Worm (Caenorhabditis elegans) whole organism, early embryonic: ENCODE measurements around the gene metl-18.
A peak's percentile ranks its signal among the peaks of the same experiment; 100 is the strongest.

Experiments
- B0310.2 ChIP-seq: sonication (generic microtip); optimal IDR thresholded peaks from 2 replicates; lab custom pipeline; 2016; ENCODE audit warnings: mild to moderate bottlenecking, missing genetic modification characterization, missing compliant biosample characterization
- F13C5.2 ChIP-seq: sonication (generic microtip); optimal IDR thresholded peaks from 2 replicates; lab custom pipeline; 2017; ENCODE audit warnings: mild to moderate bottlenecking, missing genetic modification characterization, inconsistent platforms, missing compliant biosample characterization
- aly-1 ChIP-seq: sonication (generic microtip); optimal IDR thresholded peaks from 2 replicates; lab custom pipeline; 2016; ENCODE audit warnings: missing genetic modification characterization, missing compliant biosample characterization
- ama-1 ChIP-seq: fragments of 150-350 bp; optimal IDR thresholded peaks from 2 replicates; lab custom pipeline; 2014
- ceh-13 ChIP-seq: fragments of 200-800 bp; sonication (Bioruptor generic); optimal IDR thresholded peaks from 2 replicates; lab custom pipeline; 2018; ENCODE audit warnings: mild to moderate bottlenecking, missing genetic modification characterization, missing compliant biosample characterization
- ceh-36 ChIP-seq: sonication (generic microtip); optimal IDR thresholded peaks from 2 replicates; lab custom pipeline; 2016; ENCODE audit warnings: missing genetic modification characterization, inconsistent platforms, missing compliant biosample characterization
- ets-7 ChIP-seq: sonication (generic microtip); optimal IDR thresholded peaks from 2 replicates; lab custom pipeline; 2016; ENCODE audit warnings: missing genotype, missing genetic modification characterization, missing compliant biosample characterization
- flt-1 ChIP-seq: fragments of 200-800 bp; sonication (Bioruptor generic); IDR thresholded peaks from 2 replicates; pipeline ENCODE4 v1.3.6; 2022; ENCODE audit warnings: missing genetic modification characterization, missing compliant biosample characterization
- hmbx-1 ChIP-seq: sonication (generic microtip); optimal IDR thresholded peaks from 2 replicates; lab custom pipeline; 2016; ENCODE audit warnings: mild to moderate bottlenecking, missing genetic modification characterization, missing compliant biosample characterization
- hmg-4 ChIP-seq: fragments of 200-800 bp; sonication (Bioruptor generic); optimal IDR thresholded peaks from 2 replicates; lab custom pipeline; 2018; ENCODE audit warnings: mild to moderate bottlenecking, missing genetic modification characterization, missing compliant biosample characterization
- hnd-1 ChIP-seq: sonication (generic microtip); optimal IDR thresholded peaks from 2 replicates; lab custom pipeline; 2016; ENCODE audit warnings: missing genetic modification characterization, missing compliant biosample characterization
- pes-1 ChIP-seq: fragments of 200-800 bp; sonication (Bioruptor generic); IDR thresholded peaks from 2 replicates; pipeline ENCODE4 v1.3.6; 2022; ENCODE audit warnings: missing genetic modification reagents, missing genetic modification characterization, missing compliant biosample characterization
- scrt-1 ChIP-seq: fragments of 200-800 bp; sonication (Bioruptor generic); IDR thresholded peaks from 2 replicates; pipeline ENCODE4 v1.3.6; 2022; ENCODE audit warnings: missing genetic modification characterization, missing compliant biosample characterization
- sea-1 ChIP-seq: fragments of 200-800 bp; sonication (Bioruptor generic); conservative IDR thresholded peaks from 2 replicates; pipeline ENCODE4 v1.3.6; 2022; ENCODE audit warnings: missing genetic modification characterization, missing compliant biosample characterization
- tbx-11 ChIP-seq: fragments of 200-800 bp; sonication (Bioruptor generic); IDR thresholded peaks from 2 replicates; pipeline ENCODE4 v1.3.6; 2022; ENCODE audit warnings: missing genetic modification characterization, missing compliant biosample characterization
- tbx-37 ChIP-seq: fragments of 200-800 bp; sonication (Bioruptor generic); conservative IDR thresholded peaks from 2 replicates; pipeline ENCODE4 v1.3.6; 2022; ENCODE audit warnings: missing genetic modification reagents, missing genetic modification characterization, missing compliant biosample characterization
- tra-4 ChIP-seq: sonication (generic microtip); optimal IDR thresholded peaks from 2 replicates; lab custom pipeline; 2017; ENCODE audit warnings: missing genetic modification characterization, missing compliant biosample characterization

metl-18 gene

ce11 chrIII:3425438-3425837, at the start of gene metl-18:
TSS of gene metl-18 (plus strand) at chrIII:3425738.
- TF ChIP-seq hnd-1 (tag; lab: Kevin White, UChicago) (no peak), ama-1 (lab: Kevin White, UChicago) (no peak)

- TF ChIP-seq hnd-1 (tag; lab: Kevin White, UChicago) (no peak), tra-4 (tag; lab: Kevin White, UChicago) (no peak), flt-1 (GFP tag; lab: Robert Waterston, UW) (no peak), ceh-13 (no peak), aly-1 (tag; lab: Kevin White, UChicago) (no peak), F13C5.2 (tag; lab: Kevin White, UChicago) (no peak), tbx-11 (GFP tag; lab: Robert Waterston, UW) (no peak), scrt-1 (no peak), pes-1 (no peak), hmbx-1 (tag; lab: Kevin White, UChicago) (no peak), ceh-36 (no peak), ama-1 (lab: Kevin White, UChicago) (no peak), ets-7 (tag; lab: Kevin White, UChicago) (no peak), hmg-4 (no peak), tbx-37 (GFP tag; lab: Robert Waterston, UW) (no peak), sea-1 (GFP tag; lab: Robert Waterston, UW) (no peak)
Measured at ce11 chrIII:3377134-3377533, 48.4 kb upstream of the metl-18 start.

ce11 chrIII:3377700-3378099, 47.8 kb upstream of the metl-18 start:
- TF ChIP-seq ceh-13 (no peak), hnd-1 (tag; lab: Kevin White, UChicago) (no peak), aly-1 (tag; lab: Kevin White, UChicago) (no peak), scrt-1 (no peak), tbx-11 (GFP tag; lab: Robert Waterston, UW) (no peak), hmg-4 (no peak), sea-1 (GFP tag; lab: Robert Waterston, UW) (no peak), hmbx-1 (tag; lab: Kevin White, UChicago) (no peak), ama-1 (lab: Kevin White, UChicago) (no peak), F13C5.2 (tag; lab: Kevin White, UChicago) (no peak), ets-7 (tag; lab: Kevin White, UChicago) (no peak), ceh-36 (no peak), pes-1 (no peak), flt-1 (GFP tag; lab: Robert Waterston, UW) (no peak)

- TF ChIP-seq ets-7 (tag; lab: Kevin White, UChicago) = no peak
- no peak for TF ChIP-seq hnd-1 (tag; lab: Kevin White, UChicago)
- no peak for TF ChIP-seq flt-1 (GFP tag; lab: Robert Waterston, UW)
- TF ChIP-seq sea-1 (GFP tag; lab: Robert Waterston, UW) = no peak
- no peak for TF ChIP-seq hmbx-1 (tag; lab: Kevin White, UChicago)
- no peak for TF ChIP-seq aly-1 (tag; lab: Kevin White, UChicago)
- no peak for TF ChIP-seq B0310.2 (tag; lab: Kevin White, UChicago)
- no peak for TF ChIP-seq pes-1
- TF ChIP-seq ama-1 (lab: Kevin White, UChicago) = no peak
- TF ChIP-seq tra-4 (tag; lab: Kevin White, UChicago) = no peak
- no peak for TF ChIP-seq F13C5.2 (tag; lab: Kevin White, UChicago)
- TF ChIP-seq scrt-1 = no peak
- TF ChIP-seq tbx-37 (GFP tag; lab: Robert Waterston, UW) = no peak
- TF ChIP-seq hmg-4 = no peak
- no peak for TF ChIP-seq ceh-36
- no peak for TF ChIP-seq tbx-11 (GFP tag; lab: Robert Waterston, UW)
- no peak for TF ChIP-seq ceh-13
Measured at ce11 chrIII:3381866-3382265, 43.7 kb upstream of the metl-18 start.

- TF ChIP-seq ceh-36 (no peak), aly-1 (tag; lab: Kevin White, UChicago) (no peak), tbx-11 (GFP tag; lab: Robert Waterston, UW) (no peak)
Measured at ce11 chrIII:3382465-3382864, 43.1 kb upstream of the metl-18 start.

- TF ChIP-seq ceh-13 = no peak
- TF ChIP-seq ets-7 (tag; lab: Kevin White, UChicago) = no peak
- TF ChIP-seq hnd-1 (tag; lab: Kevin White, UChicago) = no peak
- no peak; the same call in 1 of the 2 replicates for TF ChIP-seq tbx-37 (GFP tag; lab: Robert Waterston, UW)
- TF ChIP-seq sea-1 (GFP tag; lab: Robert Waterston, UW) = no peak; the same call in 1 of the 2 replicates
- TF ChIP-seq B0310.2 (tag; lab: Kevin White, UChicago) = no peak
- TF ChIP-seq tbx-11 (GFP tag; lab: Robert Waterston, UW) = peak; percentile 57; the same call in 1 of the 2 replicates
- no peak for TF ChIP-seq aly-1 (tag; lab: Kevin White, UChicago)
- TF ChIP-seq ama-1 (lab: Kevin White, UChicago) = no peak
- no peak for TF ChIP-seq tra-4 (tag; lab: Kevin White, UChicago)
- TF ChIP-seq hmg-4 = peak; percentile 58
- TF ChIP-seq flt-1 (GFP tag; lab: Robert Waterston, UW) = 0 out of 2 replicates have a peak, but pooled peaks have one; percentile 19
- TF ChIP-seq F13C5.2 (tag; lab: Kevin White, UChicago) = no peak
- TF ChIP-seq pes-1 = peak; percentile 78
- TF ChIP-seq ceh-36 = peak; percentile 52
- TF ChIP-seq scrt-1 = peak; percentile 66
- TF ChIP-seq hmbx-1 (tag; lab: Kevin White, UChicago) = no peak
Measured at ce11 chrIII:3389426-3390020, 36.0 kb upstream of the metl-18 start, which contains the start of the genes elmd-1 and hecw-1. TSS of gene elmd-1 (plus strand) at chrIII:3389919. TSS of gene hecw-1 (minus strand) at chrIII:3389970.

- TF ChIP-seq hnd-1 (tag; lab: Kevin White, UChicago) (no peak), F13C5.2 (tag; lab: Kevin White, UChicago) (no peak), ama-1 (lab: Kevin White, UChicago) (no peak), tra-4 (tag; lab: Kevin White, UChicago) (no peak), flt-1 (GFP tag; lab: Robert Waterston, UW) (no peak), hmg-4 (no peak), ceh-36 (no peak), tbx-37 (GFP tag; lab: Robert Waterston, UW) (no peak), hmbx-1 (tag; lab: Kevin White, UChicago) (no peak), B0310.2 (tag; lab: Kevin White, UChicago) (no peak)
Measured at ce11 chrIII:3390144-3390543, 35.4 kb upstream of the metl-18 start.
